Fruit fly (Drosophila melanogaster) Kc167 (cell line): ENCODE data around the gene CSN1b.

Experiments
- Myc ChIP-seq: fragments of >200 bp; optimal IDR thresholded peaks from 2 replicates; lab custom pipeline; 2017; ENCODE audit warnings: missing external identifiers
- Sin3A ChIP-seq: fragments of >200 bp; optimal IDR thresholded peaks from 2 replicates; lab custom pipeline; 2018; ENCODE audit warnings: missing external identifiers
- h ChIP-seq: fragments of >200 bp; optimal IDR thresholded peaks from 3 replicates; lab custom pipeline; 2018; ENCODE audit warnings: missing external identifiers
- insv ChIP-seq: fragments of >200 bp; optimal IDR thresholded peaks from 3 replicates; lab custom pipeline; 2018; ENCODE audit warnings: missing external identifiers
- psq ChIP-seq: fragments of >200 bp; optimal IDR thresholded peaks from 2 replicates; lab custom pipeline; 2017; ENCODE audit warnings: missing external identifiers
- ttk ChIP-seq: sonication (Bioruptor generic); optimal IDR thresholded peaks from 2 replicates; lab custom pipeline; 2017; ENCODE audit warnings: missing external identifiers

CSN1b gene

DNA sequence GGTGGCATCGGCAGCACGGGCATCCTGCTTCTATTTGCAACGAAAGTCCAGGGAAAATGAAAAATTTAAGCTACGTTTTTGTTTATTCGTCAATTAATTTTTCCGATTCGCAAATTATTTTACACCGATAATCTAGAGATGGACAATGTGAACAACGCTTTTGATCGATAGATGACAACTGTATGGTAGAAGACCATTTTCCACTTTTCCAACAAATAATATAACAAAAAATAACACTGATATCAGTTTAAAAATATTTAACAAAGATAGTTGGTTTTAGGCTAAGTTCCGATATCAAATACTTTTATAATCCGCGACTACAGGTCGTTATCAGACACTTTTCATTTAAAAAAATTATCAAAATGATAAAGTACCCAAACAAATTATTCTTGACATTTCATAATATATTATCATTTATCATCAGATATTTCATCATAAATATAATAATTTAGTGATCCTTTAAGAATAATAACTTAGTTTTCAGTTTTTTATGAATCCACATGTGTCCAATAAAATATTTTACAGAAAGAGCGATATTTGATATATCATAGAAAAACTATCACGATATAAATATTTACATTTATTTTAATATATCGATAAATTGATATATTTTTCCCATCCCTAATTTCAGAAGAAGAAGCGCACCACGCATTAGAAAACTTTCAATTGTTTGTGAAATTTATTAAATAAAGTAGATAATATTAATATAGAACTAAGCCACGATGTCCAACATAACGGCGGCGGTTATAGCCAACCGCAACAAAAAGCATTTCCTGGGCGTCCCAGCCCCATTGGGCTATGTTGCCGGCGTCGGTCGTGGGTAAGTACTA is at the start of gene CSN1b, which contains the start of gene Prp6:
Gene CSN1b (minus strand): TSS at position 159 of the 830 bp plus-strand sequence.
Gene Prp6 (plus strand): TSS at position 601 of the 830 bp plus-strand sequence.
- TF ChIP-seq Myc (lab: Kevin White, UChicago) = no peak
- TF ChIP-seq Sin3A = no peak
- no peak for TF ChIP-seq h (lab: Kevin White, UChicago)
- TF ChIP-seq psq (lab: Kevin White, UChicago) = no peak
- no peak for TF ChIP-seq insv
- TF ChIP-seq ttk (lab: Kevin White, UChicago) = no peak

DNA sequence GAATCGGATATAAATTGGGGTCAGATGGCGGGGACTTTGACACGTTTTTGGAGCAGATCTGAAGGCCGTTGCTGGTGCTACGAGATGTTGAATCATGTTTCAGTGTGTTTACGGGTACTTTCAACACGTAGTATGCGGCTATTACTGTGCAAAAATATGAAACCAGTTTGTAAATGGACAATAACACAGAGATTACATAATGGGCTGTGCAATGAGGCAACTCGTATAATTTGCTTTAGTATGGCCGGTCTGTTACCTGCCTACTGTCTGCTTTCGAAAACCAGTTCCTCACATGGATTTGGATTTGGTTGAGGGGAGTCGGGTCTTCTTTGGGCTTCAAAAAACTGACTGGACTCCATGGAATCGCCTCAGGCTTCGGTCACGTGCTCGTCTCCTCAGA is 47.7 kb upstream of the CSN1b start:
- no peak for TF ChIP-seq psq (lab: Kevin White, UChicago)
- TF ChIP-seq insv = no peak
- no peak for TF ChIP-seq Sin3A
- no peak for TF ChIP-seq Myc (lab: Kevin White, UChicago)
- no peak for TF ChIP-seq ttk (lab: Kevin White, UChicago)
- TF ChIP-seq h (lab: Kevin White, UChicago) = no peak

DNA sequence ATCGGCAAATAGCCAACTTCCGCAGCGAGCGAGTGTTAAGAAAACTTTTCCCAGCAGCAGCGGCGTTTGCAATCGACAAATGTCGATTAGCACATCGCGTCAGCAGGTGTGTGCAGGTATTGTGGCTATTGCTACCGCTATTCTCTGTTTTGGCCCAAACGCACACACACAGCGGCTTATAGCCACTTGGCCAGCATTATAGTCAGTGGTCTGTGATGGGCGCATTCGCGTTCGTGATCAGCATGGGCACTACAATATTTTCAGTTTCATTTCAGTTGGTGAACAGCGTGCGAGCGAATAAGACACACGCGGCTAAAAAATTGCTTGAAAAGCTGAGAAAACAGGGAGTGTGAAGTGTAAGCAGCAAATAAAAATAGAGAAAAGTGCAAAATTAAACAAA is 45.6 kb upstream of the CSN1b start, which contains the start of gene CG6836:
Gene CG6836 (plus strand): TSS at position 271 of the 400 bp plus-strand sequence.
- TF ChIP-seq Myc (lab: Kevin White, UChicago) (no peak), insv (no peak), h (lab: Kevin White, UChicago) (no peak), Sin3A (no peak), ttk (lab: Kevin White, UChicago) (no peak), psq (lab: Kevin White, UChicago) (no peak)

DNA sequence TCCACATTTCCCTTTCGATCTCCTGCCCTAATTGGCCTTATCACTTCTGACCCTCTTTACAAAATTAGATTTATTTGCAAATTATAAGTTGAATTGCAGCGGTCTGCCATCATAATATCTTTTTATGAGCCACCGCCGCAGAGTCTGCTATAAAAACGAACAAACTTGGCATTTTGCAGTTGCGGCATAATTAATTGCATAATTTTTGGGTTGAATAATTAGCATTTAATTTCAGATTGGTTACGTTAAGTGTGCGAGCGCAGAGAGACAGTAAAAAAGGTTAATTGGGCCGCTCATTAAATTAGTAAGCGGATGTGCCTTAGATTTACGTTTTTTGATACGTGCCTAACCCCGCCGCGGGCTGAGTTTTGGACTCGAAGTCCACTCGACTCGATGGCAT is 44.4 kb upstream of the CSN1b start:
- no peak for TF ChIP-seq Myc (lab: Kevin White, UChicago)
- TF ChIP-seq insv = no peak
- no peak for TF ChIP-seq Sin3A
- no peak for TF ChIP-seq psq (lab: Kevin White, UChicago)
- no peak for TF ChIP-seq h (lab: Kevin White, UChicago)
- TF ChIP-seq ttk (lab: Kevin White, UChicago) = no peak

DNA sequence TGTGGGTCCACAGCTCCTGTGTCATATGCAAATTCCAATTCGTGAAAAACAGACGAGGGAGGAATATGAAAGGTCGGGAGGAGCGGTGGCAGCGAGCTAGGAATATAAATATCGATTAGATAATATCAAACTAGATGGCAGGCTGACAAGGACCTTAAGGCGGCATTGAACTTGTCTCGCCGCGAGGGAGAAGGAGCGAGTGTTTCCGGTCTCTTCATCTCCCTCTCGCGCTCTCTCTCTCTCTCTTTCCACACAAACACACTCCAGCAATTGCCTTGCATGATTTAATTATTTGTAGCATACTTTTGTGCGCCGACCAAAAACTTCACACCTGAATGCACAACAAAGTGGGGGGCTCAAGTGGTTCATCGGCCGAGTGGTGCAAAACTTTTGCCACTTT is 42.2 kb upstream of the CSN1b start:
- TF ChIP-seq h (lab: Kevin White, UChicago) (no peak), Myc (lab: Kevin White, UChicago) (no peak), Sin3A (no peak), ttk (lab: Kevin White, UChicago) (no peak), insv (no peak), psq (lab: Kevin White, UChicago) (no peak)

DNA sequence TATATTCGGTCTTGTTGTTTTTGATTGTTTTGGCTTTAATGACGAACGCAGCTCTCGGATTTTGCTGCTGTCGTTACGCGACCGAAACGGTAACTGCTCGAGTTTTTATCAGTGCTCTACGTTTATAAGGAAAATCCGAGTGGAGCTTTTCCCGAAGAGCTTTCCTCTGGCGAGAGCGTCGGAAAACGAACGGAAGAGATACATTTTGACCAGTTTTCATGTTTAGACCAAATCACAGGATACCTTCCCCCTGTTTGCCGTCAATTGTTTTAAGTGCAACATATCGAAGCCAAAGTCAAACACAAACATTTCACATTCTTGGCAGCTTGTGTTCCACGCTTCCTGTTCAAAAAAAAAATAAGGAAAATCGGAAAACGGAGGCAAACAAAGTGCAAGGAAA is 41.2 kb upstream of the CSN1b start, which contains the start of gene CG32204:
Gene CG32204 (minus strand): TSS at position 101 of the 400 bp plus-strand sequence.
- TF ChIP-seq Sin3A (no peak), ttk (lab: Kevin White, UChicago) (no peak), insv (no peak), h (lab: Kevin White, UChicago) (no peak), Myc (lab: Kevin White, UChicago) (no peak), psq (lab: Kevin White, UChicago) (no peak)

DNA sequence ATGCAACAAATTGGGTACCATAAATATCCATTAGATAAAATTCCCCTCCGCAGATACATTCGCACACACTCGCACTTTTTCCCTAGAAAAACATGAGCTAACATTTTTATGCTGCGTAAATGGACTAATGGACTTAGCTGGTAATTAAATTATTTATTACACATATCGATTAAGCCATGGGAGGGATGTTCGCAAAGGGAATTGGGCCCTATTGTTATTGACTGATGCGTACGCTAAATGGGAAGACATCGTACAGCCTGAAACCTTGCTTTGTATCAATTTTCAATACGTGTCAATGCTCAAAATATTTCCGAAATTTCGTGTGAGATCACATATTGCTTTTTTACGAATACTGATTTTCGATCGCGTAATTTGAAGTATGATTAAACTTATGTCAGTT is 20.1 kb upstream of the CSN1b start, which contains the start of gene CG43049:
Gene CG43049 (plus strand): TSS at position 301 of the 400 bp plus-strand sequence.
- TF ChIP-seq insv = no peak
- no peak for TF ChIP-seq h (lab: Kevin White, UChicago)
- no peak for TF ChIP-seq psq (lab: Kevin White, UChicago)
- TF ChIP-seq Sin3A = no peak
- TF ChIP-seq ttk (lab: Kevin White, UChicago) = no peak
- no peak for TF ChIP-seq Myc (lab: Kevin White, UChicago)

DNA sequence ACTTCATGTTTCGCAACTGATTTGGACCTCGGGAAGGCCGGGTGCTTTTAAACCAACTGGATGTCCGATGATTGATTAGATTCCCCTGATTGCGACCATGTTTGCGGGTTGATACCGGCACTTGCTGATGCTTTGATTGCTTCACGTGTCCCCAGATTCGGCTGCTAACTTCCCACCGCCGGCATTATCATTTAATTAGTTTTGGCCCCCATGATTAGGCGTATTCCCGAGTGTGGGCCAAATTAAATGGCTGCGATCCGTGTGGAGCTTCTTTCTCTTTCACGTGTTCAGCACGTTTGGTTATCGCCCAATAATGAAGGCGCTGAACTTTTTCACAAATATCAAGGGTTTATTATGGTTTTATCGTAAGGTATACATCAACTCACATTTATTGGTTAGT is 17.4 kb upstream of the CSN1b start, which contains the start of gene CG3819:
Gene CG3819 (minus strand): TSS at position 23 of the 400 bp plus-strand sequence.
- no peak for TF ChIP-seq ttk (lab: Kevin White, UChicago)
- TF ChIP-seq h (lab: Kevin White, UChicago) = no peak
- no peak for TF ChIP-seq insv
- no peak for TF ChIP-seq Sin3A
- TF ChIP-seq psq (lab: Kevin White, UChicago) = no peak
- no peak for TF ChIP-seq Myc (lab: Kevin White, UChicago)

DNA sequence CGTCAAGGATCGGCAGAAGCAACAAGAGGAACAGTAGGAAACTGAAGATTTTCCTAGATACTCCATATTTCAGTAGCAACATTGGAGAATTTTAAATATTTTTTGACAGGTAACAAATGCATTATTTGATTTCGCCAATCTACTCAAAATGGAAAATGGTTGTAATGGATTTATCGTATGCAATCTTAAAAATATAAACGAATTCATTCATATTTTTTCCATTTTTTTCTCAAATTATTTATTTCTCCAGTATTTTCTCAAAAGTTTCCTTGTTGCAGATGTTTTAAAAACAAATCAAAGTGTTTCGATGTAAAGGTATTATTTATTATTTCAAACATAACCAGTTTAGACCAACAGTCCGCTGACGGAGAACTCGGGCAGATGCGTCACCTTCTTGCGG is 15.5 kb upstream of the CSN1b start, which contains the start of gene CG18223:
Gene CG18223 (minus strand): TSS at position 101 of the 400 bp plus-strand sequence.
- TF ChIP-seq h (lab: Kevin White, UChicago) (no peak), psq (lab: Kevin White, UChicago) (no peak), insv (no peak), Myc (lab: Kevin White, UChicago) (no peak), Sin3A (no peak), ttk (lab: Kevin White, UChicago) (no peak)

DNA sequence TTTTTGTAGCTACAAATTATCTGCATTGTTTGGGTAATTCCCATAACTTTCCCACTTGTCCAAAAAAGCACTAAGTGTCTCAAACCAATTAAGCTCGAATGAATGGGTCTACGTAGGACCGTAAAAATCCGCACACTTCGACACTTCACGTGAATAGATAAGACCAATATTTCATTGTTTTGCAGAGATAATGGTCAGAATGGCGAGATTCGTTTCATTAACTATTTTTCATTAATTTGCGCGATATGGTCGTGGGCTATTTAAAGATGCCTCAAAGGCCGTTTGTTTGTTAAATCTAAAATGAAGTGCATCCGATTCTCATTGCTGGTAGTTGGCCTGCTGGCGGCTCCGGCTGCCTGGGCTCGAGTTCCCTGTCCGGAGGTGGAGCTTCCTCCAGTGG is 12.6 kb upstream of the CSN1b start, which contains the start of gene CG6839:
Gene CG6839 (plus strand): TSS at position 301 of the 400 bp plus-strand sequence.
- TF ChIP-seq h (lab: Kevin White, UChicago) (no peak), Sin3A (no peak), psq (lab: Kevin White, UChicago) (no peak)

DNA sequence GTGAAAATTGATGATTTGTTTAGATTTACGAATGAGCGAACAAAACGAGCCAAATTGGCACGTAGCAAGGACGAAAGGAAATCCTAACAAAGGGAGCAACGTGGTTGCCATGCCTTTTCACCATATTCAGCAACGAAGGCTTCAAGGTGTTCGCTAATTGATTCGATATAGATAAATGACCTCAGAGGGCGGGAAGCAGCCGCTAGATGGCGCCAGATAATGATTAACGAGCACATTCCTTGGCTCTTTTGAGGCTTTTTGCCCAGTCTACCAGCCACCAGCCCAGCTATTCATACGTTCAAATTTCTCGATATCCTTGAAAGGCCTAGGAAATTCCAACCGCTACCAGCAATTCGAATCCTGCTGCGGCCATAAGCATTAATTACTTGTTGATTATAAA is 11.7 kb upstream of the CSN1b start:
- TF ChIP-seq h (lab: Kevin White, UChicago) = no peak
- no peak for TF ChIP-seq Sin3A
- no peak for TF ChIP-seq Myc (lab: Kevin White, UChicago)
- TF ChIP-seq psq (lab: Kevin White, UChicago) = no peak
- TF ChIP-seq insv = no peak
- no peak for TF ChIP-seq ttk (lab: Kevin White, UChicago)

DNA sequence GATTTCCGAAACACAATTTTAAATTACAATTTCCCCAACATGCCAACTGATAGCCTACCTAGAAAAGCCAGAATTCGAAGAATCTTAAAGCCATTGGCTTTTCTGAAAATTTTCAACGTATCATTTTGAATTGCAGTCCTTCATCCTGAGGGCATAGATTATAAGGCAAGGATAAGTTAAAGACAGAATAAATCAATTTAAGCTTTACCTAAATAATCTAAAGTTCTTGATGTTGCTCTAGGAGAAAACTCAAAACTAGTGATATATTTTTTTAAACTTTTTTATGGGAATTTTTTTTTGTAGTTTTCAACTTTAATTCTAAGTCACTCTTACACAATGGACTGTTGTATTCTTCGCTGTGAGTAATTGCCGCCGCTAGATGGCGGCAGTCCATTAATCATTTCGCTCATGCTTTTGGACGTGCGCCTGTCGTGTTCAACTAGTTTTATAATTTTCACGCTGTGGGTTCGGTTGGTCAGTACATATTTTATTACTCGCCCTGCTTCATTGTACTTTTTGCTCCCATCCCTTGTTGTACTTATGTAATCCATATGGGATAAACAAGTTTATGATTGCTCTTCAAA is 9.5 kb upstream of the CSN1b start, which contains the start of gene COX6AL2:
Gene COX6AL2 (minus strand): TSS at position 51 of the 584 bp plus-strand sequence.
- TF ChIP-seq ttk (lab: Kevin White, UChicago) (no peak), h (lab: Kevin White, UChicago) (no peak), Myc (lab: Kevin White, UChicago) (no peak), psq (lab: Kevin White, UChicago) (no peak), Sin3A (no peak), insv (no peak)
